Fruit fly (Drosophila melanogaster): ENCODE data around the gene unc79.

DNA sequence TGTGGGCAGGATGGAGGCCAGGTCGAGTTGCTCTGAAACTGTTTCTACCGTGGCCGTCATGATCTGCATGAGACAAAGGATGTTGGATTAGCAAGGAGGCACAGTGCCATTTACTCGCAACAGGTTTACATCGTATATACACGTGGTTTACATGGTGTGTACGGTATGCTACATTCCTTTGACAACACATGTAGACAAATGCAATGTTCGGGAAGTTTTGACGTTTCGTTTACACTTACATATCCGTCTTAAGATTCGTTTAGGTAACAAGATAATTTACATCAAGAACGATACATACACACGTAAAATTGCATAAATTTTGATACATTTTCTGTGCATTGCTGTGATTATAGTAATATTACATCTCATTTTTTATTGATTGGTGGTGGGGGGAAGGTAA is 7.0 kb downstream of the unc79 start:
- no peak for TF ChIP-seq CG13204 (GFP tag; optimal IDR thresholded peaks at IDR 0.05)
- TF ChIP-seq CG15710 (tag; optimal IDR thresholded peaks at IDR 0.05), result no peak
- TF ChIP-seq Pif1A (GFP tag; optimal IDR thresholded peaks at IDR 0.05), result no peak
- TF ChIP-seq gl (tag; optimal IDR thresholded peaks at IDR 0.05), result no peak
- TF ChIP-seq EcR (GFP tag; optimal IDR thresholded peaks at IDR 0.05), result no peak
- TF ChIP-seq CG10348 (GFP tag; IDR thresholded peaks at IDR 0.05), result no peak
- TF ChIP-seq Snoo (tag; optimal IDR thresholded peaks at IDR 0.05), result no peak
- no peak for TF ChIP-seq Pif1B (GFP tag; optimal IDR thresholded peaks at IDR 0.05)
- no peak for TF ChIP-seq CG14655 (GFP tag; optimal IDR thresholded peaks at IDR 0.05)
- TF ChIP-seq CG8301 (tag; optimal IDR thresholded peaks at IDR 0.05), result no peak
- no peak for TF ChIP-seq CG34367 (tag; optimal IDR thresholded peaks at IDR 0.05)
- no peak for TF ChIP-seq Ets98B (GFP tag; IDR thresholded peaks at IDR 0.05)
